Worm (Caenorhabditis elegans): ENCODE results near the gene C29E4.12.
"Not testable (repeated sequence)": the region's sequence is repeated elsewhere in the genome, so short reads cannot be mapped to it uniquely, and the experiment has no call there.

ce11 chrIII:7958922-7959609 is 18.1 kb downstream of the C29E4.12 start, which contains the start of gene F54H12.10:
- not testable (repeated sequence) for TF ChIP-seq ama-1 (optimal IDR thresholded peaks at IDR 0.05); ceh-13 (GFP tag; optimal IDR thresholded peaks at IDR 0.05); hnd-1 (tag; optimal IDR thresholded peaks at IDR 0.05); ets-7 (tag; optimal IDR thresholded peaks at IDR 0.05)

All from whole organism, early embryonic.